Fruit fly (Drosophila melanogaster) whole organism, pupa: ENCODE measurements around the gene Fmr1.

Experiments
- CG10348 ChIP-seq: fragments of 200-800 bp; sonication (Bioruptor generic); IDR thresholded peaks from 2 replicates; pipeline ENCODE4 v1.3.6; 2022; ENCODE audit warnings: missing biosample characterization, missing genetic modification characterization
- CG12605 ChIP-seq: fragments of 200-800 bp; sonication (Bioruptor generic); IDR thresholded peaks from 2 replicates; pipeline ENCODE4 v1.3.6; 2022; ENCODE audit warnings: missing biosample characterization, missing genetic modification characterization
- CG14655 ChIP-seq: fragments of 200-800 bp; sonication (Bioruptor generic); optimal IDR thresholded peaks from 3 replicates; lab custom pipeline; 2017; ENCODE audit warnings: mild to moderate bottlenecking, missing biosample characterization, missing genetic modification reagents, missing genetic modification characterization
- CG15710 ChIP-seq: fragments of 200-800 bp; sonication (Bioruptor generic); optimal IDR thresholded peaks from 2 replicates; lab custom pipeline; 2018; ENCODE audit warnings: missing biosample characterization, mild to moderate bottlenecking, missing genetic modification characterization, moderate library complexity
- CG32121 ChIP-seq: fragments of 200-800 bp; sonication (Bioruptor generic); IDR thresholded peaks from 2 replicates; pipeline ENCODE4 v1.3.6; 2022; ENCODE audit warnings: missing biosample characterization, missing genetic modification characterization
- CG34367 ChIP-seq: fragments of 200-800 bp; sonication (Bioruptor generic); optimal IDR thresholded peaks from 2 replicates; lab custom pipeline; 2018; ENCODE audit warnings: missing biosample characterization, mild to moderate bottlenecking, missing genetic modification characterization
- CG4496 ChIP-seq: fragments of 200-800 bp; sonication (Bioruptor generic); IDR thresholded peaks from 3 replicates; pipeline ENCODE4 v1.3.6; 2022; ENCODE audit warnings: missing biosample characterization, missing genetic modification characterization
- CG8159 ChIP-seq: fragments of 200-800 bp; sonication (Bioruptor generic); optimal IDR thresholded peaks from 3 replicates; lab custom pipeline; 2018; ENCODE audit warnings: missing biosample characterization, mild to moderate bottlenecking, missing genetic modification characterization, moderate library complexity
- CG8301 ChIP-seq: fragments of 200-800 bp; sonication (Bioruptor generic); optimal IDR thresholded peaks from 2 replicates; lab custom pipeline; 2018; ENCODE audit warnings: missing biosample characterization, mild to moderate bottlenecking, missing genetic modification characterization
- CG9948 ChIP-seq: fragments of 200-800 bp; sonication (Bioruptor generic); optimal IDR thresholded peaks from 2 replicates; lab custom pipeline; 2018; ENCODE audit warnings: missing biosample characterization, mild to moderate bottlenecking, missing genetic modification characterization, moderate library complexity
- D1 ChIP-seq: fragments of 200-800 bp; sonication (Bioruptor generic); optimal IDR thresholded peaks from 2 replicates; lab custom pipeline; 2018; ENCODE audit warnings: missing biosample characterization, mild to moderate bottlenecking, missing genetic modification characterization, moderate library complexity
- EcR ChIP-seq: fragments of 200-800 bp; sonication (Bioruptor generic); optimal IDR thresholded peaks from 3 replicates; lab custom pipeline; 2019; ENCODE audit warnings: missing biosample characterization, missing genetic modification characterization, mild to moderate bottlenecking, moderate library complexity, missing genetic modification reagents
- Ets98B ChIP-seq: fragments of 200-800 bp; sonication (Bioruptor generic); IDR thresholded peaks from 2 replicates; pipeline ENCODE4 v1.3.6; 2022; ENCODE audit warnings: missing biosample characterization, missing genetic modification characterization
- Pif1A ChIP-seq: fragments of 200-800 bp; sonication (Bioruptor generic); optimal IDR thresholded peaks from 3 replicates; lab custom pipeline; 2016; ENCODE audit warnings: missing biosample characterization, missing genetic modification characterization
- Snoo ChIP-seq: fragments of 200-800 bp; sonication (Bioruptor generic); optimal IDR thresholded peaks from 3 replicates; lab custom pipeline; 2017; ENCODE audit warnings: missing biosample characterization, mild to moderate bottlenecking, missing genetic modification characterization, inconsistent platforms
- fd96Ca ChIP-seq: fragments of 200-800 bp; sonication (Bioruptor generic); IDR thresholded peaks from 3 replicates; pipeline ENCODE4 v1.3.6; 2022; ENCODE audit warnings: missing biosample characterization, missing genetic modification characterization
- gl ChIP-seq: fragments of 200-800 bp; sonication (Bioruptor generic); optimal IDR thresholded peaks from 2 replicates; lab custom pipeline; 2018; ENCODE audit warnings: missing biosample characterization, mild to moderate bottlenecking, missing genetic modification characterization
- rn ChIP-seq: fragments of 200-800 bp; sonication (Bioruptor generic); IDR thresholded peaks from 2 replicates; pipeline ENCODE4 v1.3.6; 2022; ENCODE audit warnings: missing biosample characterization, missing genetic modification characterization

Fmr1 gene

dm6 chr3R:10100498-10101196 is 9.3 kb downstream of the Fmr1 start:
- TF ChIP-seq CG34367 (tag; lab: Kevin White, UChicago) (no peak), CG4496 (GFP tag; lab: Robert Waterston, UW) (peak; percentile 52; the same call in 1 of the 3 replicates)
- TF ChIP-seq, all 21 proteins: peak for 1

- TF ChIP-seq CG32121 (GFP tag; lab: Robert Waterston, UW), result no peak
- peak; percentile 84 for TF ChIP-seq EcR (GFP tag; lab: Kevin White, UChicago)
These were observed 10.5 kb downstream of the Fmr1 start for dm6 chr3R:10099401-10099848.

dm6 chr3R:10098296-10098675 is 11.6 kb downstream of the Fmr1 start:
- TF ChIP-seq CG14655 (GFP tag; lab: Kevin White, UChicago) (no peak), CG15710 (tag; lab: Kevin White, UChicago) (no peak), D1 (tag; lab: Kevin White, UChicago) (no peak), CG34367 (tag; lab: Kevin White, UChicago) (no peak), CG12605 (GFP tag; lab: Robert Waterston, UW) (no peak), CG10348 (GFP tag; lab: Robert Waterston, UW) (no peak), EcR (GFP tag; lab: Kevin White, UChicago) (no peak), Pif1A (GFP tag; lab: Kevin White, UChicago) (no peak), rn (no peak), CG8159 (tag; lab: Kevin White, UChicago) (no peak), fd96Ca (GFP tag; lab: Robert Waterston, UW) (no peak), CG4496 (GFP tag; lab: Robert Waterston, UW) (no peak), Snoo (tag; lab: Kevin White, UChicago) (no peak), Ets98B (GFP tag; lab: Robert Waterston, UW) (no peak)

dm6 chr3R:10097531-10098295 is 12.2 kb downstream of the Fmr1 start:
- TF ChIP-seq gl (tag; lab: Kevin White, UChicago), result no peak
- TF ChIP-seq EcR (GFP tag; lab: Kevin White, UChicago), result peak; percentile 55
- no peak for TF ChIP-seq CG8301 (tag; lab: Kevin White, UChicago)
- 0 out of 2 replicates have a peak, but pooled peaks have one; percentile 8 for TF ChIP-seq CG12605 (GFP tag; lab: Robert Waterston, UW)
- 0 out of 2 replicates have a peak, but pooled peaks have one; percentile 11 for TF ChIP-seq CG32121 (GFP tag; lab: Robert Waterston, UW)

- TF ChIP-seq Ets98B (GFP tag; lab: Robert Waterston, UW), result no peak
- no peak for TF ChIP-seq Snoo (tag; lab: Kevin White, UChicago)
- TF ChIP-seq CG14655 (GFP tag; lab: Kevin White, UChicago), result no peak
These were observed 14.2 kb downstream of the Fmr1 start for dm6 chr3R:10095765-10096164.

dm6 chr3R:10095052-10095451 is 14.9 kb downstream of the Fmr1 start:
- TF ChIP-seq CG9948 (tag; lab: Kevin White, UChicago), result no peak

- TF ChIP-seq CG8301 (tag; lab: Kevin White, UChicago) (no peak), CG12605 (GFP tag; lab: Robert Waterston, UW) (peak; percentile 64; the same call in 1 of the 2 replicates), CG4496 (GFP tag; lab: Robert Waterston, UW) (peak; percentile 76), D1 (tag; lab: Kevin White, UChicago) (no peak), Pif1A (GFP tag; lab: Kevin White, UChicago) (no peak), CG14655 (GFP tag; lab: Kevin White, UChicago) (no peak), Snoo (tag; lab: Kevin White, UChicago) (no peak), Ets98B (GFP tag; lab: Robert Waterston, UW) (peak; percentile 58; the same call in 1 of the 2 replicates), EcR (GFP tag; lab: Kevin White, UChicago) (peak; percentile 11)
These were observed 16.5 kb downstream of the Fmr1 start for dm6 chr3R:10093252-10094030.
